Fruit fly (Drosophila melanogaster): ENCODE results near the gene nAChRalpha7.

Gene nAChRalpha7

dm6 chrX:19281271-19281670 lies 67.0 kb downstream of the nAChRalpha7 start:
- TF ChIP-seq lz (GFP tag; optimal IDR thresholded peaks at IDR 0.05) (peak; percentile 20), Sox102F (GFP tag; optimal IDR thresholded peaks at IDR 0.05) (no peak), achi (GFP tag; optimal IDR thresholded peaks at IDR 0.05) (peak; percentile 31), cyc (GFP tag; optimal IDR thresholded peaks at IDR 0.05) (no peak), CG8632 (GFP tag; optimal IDR thresholded peaks at IDR 0.05) (peak; percentile 49), Gug (GFP tag; IDR thresholded peaks at IDR 0.05) (no peak), CG6163 (GFP tag; IDR thresholded peaks at IDR 0.05) (peak; percentile 58), CG6854 (GFP tag; optimal IDR thresholded peaks at IDR 0.05) (no peak), CG11294 (GFP tag; IDR thresholded peaks at IDR 0.05) (no peak), Sox14 (GFP tag; optimal IDR thresholded peaks at IDR 0.05) (peak; percentile 16), esn (GFP tag; optimal IDR thresholded peaks at IDR 0.05) (peak; percentile 44), CG15336 (GFP tag; IDR thresholded peaks at IDR 0.05) (peak; percentile 45; the same call in 1 of the 2 replicates), topi (GFP tag; optimal IDR thresholded peaks at IDR 0.05) (peak; percentile 22), CG34406 (GFP tag; optimal IDR thresholded peaks at IDR 0.05) (peak; percentile 67), CG7368 (GFP tag; optimal IDR thresholded peaks at IDR 0.05) (no peak), Smox (GFP tag; optimal IDR thresholded peaks at IDR 0.05) (no peak), Hr39 (GFP tag; optimal IDR thresholded peaks at IDR 0.05) (peak; percentile 20), Lpt (GFP tag; optimal IDR thresholded peaks at IDR 0.05) (peak; percentile 2), dac (GFP tag; optimal IDR thresholded peaks at IDR 0.05) (no peak), eg (GFP tag; IDR thresholded peaks at IDR 0.05) (peak; percentile 66; the same call in 2 of the 3 replicates), Ets96B (tag; optimal IDR thresholded peaks at IDR 0.05) (peak; percentile 9)

dm6 chrX:19280685-19281084 lies 67.6 kb downstream of the nAChRalpha7 start:
- no peak for TF ChIP-seq esn (GFP tag; optimal IDR thresholded peaks at IDR 0.05)
- TF ChIP-seq CG11762 (GFP tag; optimal IDR thresholded peaks at IDR 0.05; ENCODE audit: insufficient read depth): no peak
- no peak for TF ChIP-seq fd85E (GFP tag; optimal IDR thresholded peaks at IDR 0.05)
- TF ChIP-seq CG32006 (GFP tag; optimal IDR thresholded peaks at IDR 0.05): no peak
- no peak for TF ChIP-seq CG9139 (GFP tag; optimal IDR thresholded peaks at IDR 0.05)
- TF ChIP-seq CG3032 (tag; optimal IDR thresholded peaks at IDR 0.05): no peak
- no peak for TF ChIP-seq spab (GFP tag; optimal IDR thresholded peaks at IDR 0.05)
- no peak for TF ChIP-seq cyc (GFP tag; optimal IDR thresholded peaks at IDR 0.05)
- no peak for TF ChIP-seq Eip78C (GFP tag)
- TF ChIP-seq fkh (GFP tag; optimal IDR thresholded peaks at IDR 0.05): no peak
- no peak for TF ChIP-seq CG11902 (GFP tag; optimal IDR thresholded peaks at IDR 0.05)
- TF ChIP-seq CG8119 (GFP tag; IDR thresholded peaks at IDR 0.05): no peak

- TF ChIP-seq Hr4 (GFP tag; optimal IDR thresholded peaks at IDR 0.05) (no peak), vri (GFP tag; optimal IDR thresholded peaks at IDR 0.05) (no peak), CG3919 (GFP tag; optimal IDR thresholded peaks at IDR 0.05) (no peak), OdsH (GFP tag; optimal IDR thresholded peaks at IDR 0.05) (no peak), ss (GFP tag; optimal IDR thresholded peaks at IDR 0.05) (no peak)
Observed at dm6 chrX:19280249-19280648, 68.0 kb downstream of the nAChRalpha7 start, which contains the start of gene CG8028. Gene CG8028 (minus strand): TSS chrX:19280349.

- TF ChIP-seq fkh (GFP tag; optimal IDR thresholded peaks at IDR 0.05): no peak
- TF ChIP-seq Eip78C (GFP tag): no peak
Observed at dm6 chrX:19278395-19278794, 69.9 kb downstream of the nAChRalpha7 start.
